Worm (Caenorhabditis elegans) whole organism, early embryonic: ENCODE measurements around the gene srg-59.

ENCODE experiments used
- B0310.2 ChIP-seq: sonication (generic microtip); optimal IDR thresholded peaks from 2 replicates; lab custom pipeline; 2016; ENCODE audit warnings: mild to moderate bottlenecking, missing genetic modification characterization, missing compliant biosample characterization
- F13C5.2 ChIP-seq: sonication (generic microtip); optimal IDR thresholded peaks from 2 replicates; lab custom pipeline; 2017; ENCODE audit warnings: mild to moderate bottlenecking, missing genetic modification characterization, inconsistent platforms, missing compliant biosample characterization
- ama-1 ChIP-seq: fragments of 150-350 bp; optimal IDR thresholded peaks from 2 replicates; lab custom pipeline; 2014
- ceh-13 ChIP-seq: fragments of 200-800 bp; sonication (Bioruptor generic); optimal IDR thresholded peaks from 2 replicates; lab custom pipeline; 2018; ENCODE audit warnings: mild to moderate bottlenecking, missing genetic modification characterization, missing compliant biosample characterization
- ceh-36 ChIP-seq: sonication (generic microtip); optimal IDR thresholded peaks from 2 replicates; lab custom pipeline; 2016; ENCODE audit warnings: missing genetic modification characterization, inconsistent platforms, missing compliant biosample characterization
- flt-1 ChIP-seq: fragments of 200-800 bp; sonication (Bioruptor generic); IDR thresholded peaks from 2 replicates; pipeline ENCODE4 v1.3.6; 2022; ENCODE audit warnings: missing genetic modification characterization, missing compliant biosample characterization
- hnd-1 ChIP-seq: sonication (generic microtip); optimal IDR thresholded peaks from 2 replicates; lab custom pipeline; 2016; ENCODE audit warnings: missing genetic modification characterization, missing compliant biosample characterization
- scrt-1 ChIP-seq: fragments of 200-800 bp; sonication (Bioruptor generic); IDR thresholded peaks from 2 replicates; pipeline ENCODE4 v1.3.6; 2022; ENCODE audit warnings: missing genetic modification characterization, missing compliant biosample characterization
- sea-1 ChIP-seq: fragments of 200-800 bp; sonication (Bioruptor generic); conservative IDR thresholded peaks from 2 replicates; pipeline ENCODE4 v1.3.6; 2022; ENCODE audit warnings: missing genetic modification characterization, missing compliant biosample characterization
- tbx-11 ChIP-seq: fragments of 200-800 bp; sonication (Bioruptor generic); IDR thresholded peaks from 2 replicates; pipeline ENCODE4 v1.3.6; 2022; ENCODE audit warnings: missing genetic modification characterization, missing compliant biosample characterization

DNA sequence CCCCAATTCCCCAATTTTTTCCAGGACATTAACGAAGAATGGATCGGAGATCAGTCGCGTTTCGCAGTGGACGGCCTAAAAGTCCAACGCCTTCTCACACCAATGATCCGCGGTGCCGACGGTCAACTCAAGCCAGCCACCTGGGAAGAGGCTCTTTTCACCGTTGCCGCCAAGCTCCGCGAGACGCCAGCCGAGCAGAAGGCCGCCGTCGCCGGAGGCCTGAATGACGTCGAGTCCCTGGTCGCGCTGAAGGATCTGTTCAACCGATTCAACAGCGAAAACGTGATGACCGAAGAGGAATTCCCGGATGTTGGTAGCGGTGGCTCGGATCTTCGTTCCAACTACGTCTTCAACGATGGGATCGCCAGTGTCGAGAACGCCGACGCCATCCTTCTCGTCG, 22.2 kb downstream of the srg-59 start:
- TF ChIP-seq ceh-36 (no peak), tbx-11 (no peak), ama-1 (lab: Kevin White, UChicago) (no peak), flt-1 (no peak), scrt-1 (GFP tag; lab: Robert Waterston, UW) (no peak), ceh-13 (GFP tag; lab: Kevin White, UChicago) (no peak), hnd-1 (tag; lab: Kevin White, UChicago) (no peak), B0310.2 (tag; lab: Kevin White, UChicago) (no peak), F13C5.2 (tag; lab: Kevin White, UChicago) (no peak), sea-1 (GFP tag; lab: Robert Waterston, UW) (no peak)
